Fruit fly (Drosophila melanogaster) whole organism, embryonic: ENCODE data around the gene TyrRII.

Experiments
- Atf-2 ChIP-seq: fragments of 200-800 bp; sonication (Bioruptor generic); optimal IDR thresholded peaks from 2 replicates; lab custom pipeline; 2016; ENCODE audit warnings: missing biosample characterization, missing genetic modification characterization
- CG10147 ChIP-seq: fragments of 200-800 bp; sonication (Bioruptor generic); optimal IDR thresholded peaks from 2 replicates; lab custom pipeline; 2019; ENCODE audit warnings: missing biosample characterization, mild to moderate bottlenecking, missing genetic modification characterization, moderate library complexity
- CG10366 ChIP-seq: fragments of 200-800 bp; sonication (Bioruptor generic); IDR thresholded peaks from 2 replicates; pipeline ENCODE4 v1.3.6; 2022; ENCODE audit warnings: missing biosample characterization, missing genetic modification characterization
- CG12236 ChIP-seq: fragments of 200-800 bp; sonication (Bioruptor generic); optimal IDR thresholded peaks from 2 replicates; lab custom pipeline; 2016; ENCODE audit warnings: missing biosample characterization, missing genetic modification characterization
- CG12391 ChIP-seq: fragments of 200-800 bp; sonication (Bioruptor generic); optimal IDR thresholded peaks from 3 replicates; lab custom pipeline; 2018; ENCODE audit warnings: missing biosample characterization, mild to moderate bottlenecking, missing genetic modification characterization, moderate library complexity
- CG15011 ChIP-seq: fragments of 200-800 bp; sonication (Bioruptor generic); optimal IDR thresholded peaks from 3 replicates; lab custom pipeline; 2018; ENCODE audit warnings: missing biosample characterization, mild to moderate bottlenecking, missing genetic modification characterization
- CG15479 ChIP-seq: fragments of 200-800 bp; sonication (Bioruptor generic); optimal IDR thresholded peaks from 3 replicates; lab custom pipeline; 2019; ENCODE audit warnings: missing biosample characterization, mild to moderate bottlenecking, missing genetic modification characterization, moderate library complexity
- CG2116 ChIP-seq: fragments of 200-800 bp; sonication (Bioruptor generic); optimal IDR thresholded peaks from 3 replicates; lab custom pipeline; 2018; ENCODE audit warnings: missing biosample characterization, mild to moderate bottlenecking, missing genetic modification characterization
- CG2712 ChIP-seq: fragments of 200-800 bp; optimal IDR thresholded peaks from 3 replicates; lab custom pipeline; 2019; ENCODE audit warnings: missing biosample characterization, mild to moderate bottlenecking, missing genetic modification characterization, moderate library complexity
- CG2889 ChIP-seq: fragments of 200-800 bp; sonication (Bioruptor generic); IDR thresholded peaks from 3 replicates; pipeline ENCODE4 v1.3.6; 2022; ENCODE audit warnings: missing biosample characterization, missing genetic modification characterization
- CG30403 ChIP-seq: fragments of 200-800 bp; sonication (Bioruptor generic); optimal IDR thresholded peaks from 3 replicates; lab custom pipeline; 2016; ENCODE audit warnings: missing biosample characterization, missing genetic modification characterization
- CG32532 ChIP-seq: fragments of 200-800 bp; sonication (Bioruptor generic); IDR thresholded peaks from 2 replicates; pipeline ENCODE4 v1.3.6; 2022; ENCODE audit warnings: missing biosample characterization, missing genetic modification characterization
- CG3407 ChIP-seq: fragments of 200-800 bp; sonication (Bioruptor generic); optimal IDR thresholded peaks from 2 replicates; lab custom pipeline; 2018; ENCODE audit warnings: missing biosample characterization, mild to moderate bottlenecking, missing genetic modification characterization
- CG4328 ChIP-seq: fragments of 200-800 bp; sonication (Bioruptor generic); optimal IDR thresholded peaks from 3 replicates; lab custom pipeline; 2017; ENCODE audit warnings: missing biosample characterization, missing genetic modification reagents, missing genetic modification characterization
- CG4707 ChIP-seq: fragments of 200-800 bp; sonication (Bioruptor generic); optimal IDR thresholded peaks from 2 replicates; lab custom pipeline; 2018; ENCODE audit warnings: missing biosample characterization, mild to moderate bottlenecking, missing genetic modification characterization, moderate library complexity
- CG4820 ChIP-seq: fragments of 200-800 bp; sonication (Bioruptor generic); optimal IDR thresholded peaks from 3 replicates; lab custom pipeline; 2016; ENCODE audit warnings: missing biosample characterization, missing genetic modification characterization
- CG6765 ChIP-seq: fragments of 200-800 bp; sonication (Bioruptor generic); optimal IDR thresholded peaks from 3 replicates; lab custom pipeline; 2017; ENCODE audit warnings: missing biosample characterization, mild to moderate bottlenecking, missing genetic modification characterization
- CG8089 ChIP-seq: fragments of 200-800 bp; sonication (Bioruptor generic); optimal IDR thresholded peaks from 3 replicates; lab custom pipeline; 2016; ENCODE audit warnings: missing biosample characterization, missing genetic modification characterization
- CG8281 ChIP-seq: fragments of 200-800 bp; sonication (Bioruptor generic); optimal IDR thresholded peaks from 2 replicates; lab custom pipeline; 2018; ENCODE audit warnings: missing biosample characterization, mild to moderate bottlenecking, missing genetic modification characterization, moderate library complexity
- CG9797 ChIP-seq: fragments of 200-800 bp; sonication (Bioruptor generic); optimal IDR thresholded peaks from 3 replicates; lab custom pipeline; 2018; ENCODE audit warnings: missing biosample characterization, mild to moderate bottlenecking, missing genetic modification characterization
- CG9817 ChIP-seq: fragments of 200-800 bp; sonication (Bioruptor generic); optimal IDR thresholded peaks from 2 replicates; lab custom pipeline; 2018; ENCODE audit warnings: missing biosample characterization, mild to moderate bottlenecking, missing genetic modification characterization, moderate library complexity
- CkIIα-i1 ChIP-seq: fragments of 200-800 bp; sonication (Bioruptor generic); IDR thresholded peaks from 2 replicates; pipeline ENCODE4 v1.3.6; 2022; ENCODE audit warnings: missing biosample characterization, missing genetic modification characterization
- Dad ChIP-seq: fragments of 200-800 bp; sonication (Bioruptor generic); optimal IDR thresholded peaks from 3 replicates; lab custom pipeline; 2016; ENCODE audit warnings: missing biosample characterization, missing genetic modification characterization
- Deaf1 ChIP-seq: fragments of 200-800 bp; optimal IDR thresholded peaks from 3 replicates; lab custom pipeline; 2019; ENCODE audit warnings: missing biosample characterization, mild to moderate bottlenecking, missing genetic modification characterization, moderate library complexity
- ERR ChIP-seq: fragments of 200-800 bp; sonication (Bioruptor generic); optimal IDR thresholded peaks from 2 replicates; lab custom pipeline; 2016; ENCODE audit warnings: missing biosample characterization, missing genetic modification characterization
- Gug ChIP-seq: fragments of 200-800 bp; sonication (Bioruptor generic); IDR thresholded peaks from 4 replicates; pipeline ENCODE4 v1.3.6; 2022; ENCODE audit warnings: missing biosample characterization, missing genetic modification characterization
- HLH3B ChIP-seq: fragments of 200-800 bp; sonication (Bioruptor generic); IDR thresholded peaks from 2 replicates; pipeline ENCODE4 v1.3.6; 2022; ENCODE audit warnings: missing biosample characterization, missing genetic modification characterization
- HLH54F ChIP-seq: fragments of 200-800 bp; sonication (Bioruptor generic); optimal IDR thresholded peaks from 3 replicates; lab custom pipeline; 2016; ENCODE audit warnings: missing biosample characterization, missing genetic modification characterization
- Hr39 ChIP-seq: fragments of >200 bp; optimal IDR thresholded peaks from 2 replicates; lab custom pipeline; 2017
- az2 ChIP-seq: fragments of 200-800 bp; sonication (Bioruptor generic); optimal IDR thresholded peaks from 3 replicates; lab custom pipeline; 2016; ENCODE audit warnings: missing biosample characterization, missing genetic modification characterization
- cato ChIP-seq: fragments of 200-800 bp; sonication (Bioruptor generic); optimal IDR thresholded peaks from 2 replicates; lab custom pipeline; 2016; ENCODE audit warnings: missing biosample characterization, missing genetic modification characterization, borderline replicate concordance
- cg ChIP-seq: fragments of 200-800 bp; sonication (Bioruptor generic); optimal IDR thresholded peaks from 3 replicates; lab custom pipeline; 2019; ENCODE audit warnings: missing biosample characterization, mild to moderate bottlenecking, missing genetic modification characterization, moderate library complexity
- chm ChIP-seq: fragments of 200-800 bp; sonication (Bioruptor generic); IDR thresholded peaks from 2 replicates; pipeline ENCODE4 v1.3.6; 2022; ENCODE audit warnings: missing biosample characterization, missing genetic modification characterization
- crc ChIP-seq: fragments of 200-800 bp; sonication (Bioruptor generic); optimal IDR thresholded peaks from 2 replicates; lab custom pipeline; 2016; ENCODE audit warnings: missing biosample characterization, missing genetic modification characterization
- crp ChIP-seq, 2 experiments: fragments of 200-800 bp; sonication (Bioruptor generic); optimal IDR thresholded peaks; 2 replicates in 1 of 2; 3 replicates in 1 of 2; lab custom pipeline; 2017; ENCODE audit warnings: missing biosample characterization in 2 of 2, missing genetic modification characterization in 2 of 2, mild to moderate bottlenecking in 1 of 2, moderate library complexity in 1 of 2
- dan ChIP-seq: fragments of 200-800 bp; sonication (Bioruptor generic); IDR thresholded peaks from 2 replicates; pipeline ENCODE4 v1.3.6; 2022; ENCODE audit warnings: missing biosample characterization, missing genetic modification characterization
- dpn ChIP-seq, 2 experiments: fragments of 200-800 bp; sonication (Bioruptor generic); optimal IDR thresholded peaks; 3 replicates each; lab custom pipeline; 2016; ENCODE audit warnings: missing biosample characterization in 2 of 2, missing genetic modification characterization in 2 of 2
- eyg ChIP-seq: fragments of 200-800 bp; sonication (Bioruptor generic); optimal IDR thresholded peaks from 3 replicates; lab custom pipeline; 2016; ENCODE audit warnings: missing biosample characterization, missing genetic modification characterization
- gem ChIP-seq: fragments of 200-800 bp; sonication (Bioruptor generic); optimal IDR thresholded peaks from 2 replicates; lab custom pipeline; 2019; ENCODE audit warnings: missing biosample characterization, mild to moderate bottlenecking, missing genetic modification characterization, moderate library complexity
- gsb-n ChIP-seq: fragments of 200-800 bp; sonication (Bioruptor generic); optimal IDR thresholded peaks from 3 replicates; lab custom pipeline; 2018; ENCODE audit warnings: missing biosample characterization, mild to moderate bottlenecking, missing genetic modification characterization
- kay ChIP-seq: fragments of 200-800 bp; sonication (Bioruptor generic); optimal IDR thresholded peaks from 2 replicates; lab custom pipeline; 2016; ENCODE audit warnings: missing biosample characterization, missing genetic modification characterization
- ken ChIP-seq: fragments of 200-800 bp; sonication (Bioruptor generic); IDR thresholded peaks from 3 replicates; pipeline ENCODE4 v1.3.6; 2022; ENCODE audit warnings: missing biosample characterization, missing genetic modification characterization
- luna ChIP-seq: fragments of 200-800 bp; sonication (Bioruptor generic); optimal IDR thresholded peaks from 2 replicates; lab custom pipeline; 2016; ENCODE audit warnings: missing biosample characterization, missing genetic modification characterization
- peb ChIP-seq: fragments of 200-800 bp; sonication (Bioruptor generic); IDR thresholded peaks from 2 replicates; pipeline ENCODE4 v1.3.6; 2022; ENCODE audit warnings: missing biosample characterization, missing genetic modification characterization
- prd ChIP-seq, 3 experiments: fragments of >200 bp in 2 of 3; fragments of 200-800 bp in 1 of 3; sonication (Bioruptor generic) in 1 of 3; optimal IDR thresholded peaks in 2 of 3; IDR thresholded peaks in 1 of 3; 2 replicates in 2 of 3; 3 replicates in 1 of 3; pipeline versions ENCODE4 v1.3.6 to Lab custom; 2017 to 2022; ENCODE audit warnings: missing biosample characterization in 1 of 3, missing genetic modification characterization in 1 of 3
- sens ChIP-seq: fragments of 200-800 bp; sonication (Bioruptor generic); peaks from one replicate; lab custom pipeline; 2016; ENCODE audit warnings: missing biosample characterization, missing genetic modification characterization
- sr ChIP-seq: fragments of 200-800 bp; sonication (Bioruptor generic); IDR thresholded peaks from 3 replicates; pipeline ENCODE4 v1.3.6; 2022; ENCODE audit warnings: missing biosample characterization, missing genetic modification characterization
- ssp ChIP-seq: fragments of 200-800 bp; sonication (Bioruptor generic); IDR thresholded peaks from 2 replicates; pipeline ENCODE4 v1.3.6; 2022; ENCODE audit warnings: missing biosample characterization, missing genetic modification characterization
- vfl ChIP-seq: fragments of 200-800 bp; sonication (Bioruptor generic); optimal IDR thresholded peaks from 2 replicates; lab custom pipeline; 2016; ENCODE audit warnings: missing biosample characterization, missing genetic modification characterization
- zfh1 ChIP-seq: fragments of 200-800 bp; sonication (Bioruptor generic); IDR thresholded peaks from 3 replicates; pipeline ENCODE4 v1.3.6; 2022; ENCODE audit warnings: missing biosample characterization, missing genetic modification characterization

TyrRII gene

DNA sequence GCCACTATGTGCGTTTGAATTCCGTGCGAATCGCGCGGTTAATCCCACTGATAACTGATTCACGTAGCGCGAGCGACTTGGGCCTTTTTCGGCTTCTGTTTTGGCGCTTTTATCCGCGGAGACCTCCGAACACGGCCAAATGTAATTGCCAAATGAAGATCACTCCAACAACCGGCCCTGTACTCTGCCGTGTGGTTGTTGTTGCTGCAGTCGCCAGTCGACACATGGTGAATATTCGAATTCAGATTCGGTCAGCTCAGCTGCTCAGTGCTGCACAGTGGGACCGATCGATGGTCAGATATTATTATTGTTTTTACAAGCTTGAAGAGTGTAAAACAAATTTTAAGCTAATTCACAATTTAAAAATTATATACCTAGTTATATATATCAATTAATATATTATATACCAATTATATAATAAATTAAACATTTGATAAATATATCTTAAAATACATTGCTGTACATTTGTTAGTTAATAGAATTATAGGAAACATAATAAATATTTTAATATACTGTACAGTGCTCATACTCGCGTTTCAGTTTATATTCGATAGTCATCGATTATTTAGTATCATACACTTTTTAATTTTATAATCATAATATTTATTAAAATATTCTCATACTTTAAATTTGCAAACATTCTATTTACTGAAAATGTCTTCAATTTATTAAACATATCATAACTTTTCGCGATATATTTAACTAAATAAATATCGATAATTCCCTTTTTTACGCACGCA, 58.1 kb downstream of the TyrRII start, which contains the start of gene CG43102 (continued):
- TF ChIP-seq CG4820 (GFP tag; lab: Kevin White, UChicago) (peak; percentile 33), zfh1 (GFP tag; lab: Robert Waterston, UW) (peak; percentile 69; the same call in 2 of the 3 replicates), eyg (GFP tag; lab: Kevin White, UChicago) (no peak), CG32532 (peak; percentile 82), CG9817 (tag; lab: Kevin White, UChicago) (peak; percentile 74), CG30403 (peak; percentile 61), CG4707 (GFP tag; lab: Kevin White, UChicago) (peak; percentile 91), CG12391 (tag; lab: Kevin White, UChicago) (peak; percentile 72), vfl (GFP tag; lab: Kevin White, UChicago) (peak; percentile 21), dpn (GFP tag; optimal IDR thresholded peaks at IDR 0.05; lab: Kevin White, UChicago) (peak; percentile 39 to 67), peb (GFP tag; lab: Robert Waterston, UW) (no peak), CG15479 (no peak), HLH3B (GFP tag; lab: Robert Waterston, UW) (peak; percentile 74), Gug (GFP tag; lab: Robert Waterston, UW) (peak; percentile 76), gem (peak; percentile 81), crc (GFP tag; lab: Kevin White, UChicago) (no peak), sr (GFP tag; lab: Robert Waterston, UW) (0 out of 3 replicates have a peak, but pooled peaks have one; percentile 39), gsb-n (tag; lab: Kevin White, UChicago) (peak; percentile 60), CkIIα-i1 (GFP tag; lab: Robert Waterston, UW) (no peak), HLH54F (GFP tag; lab: Kevin White, UChicago) (peak; percentile 15), CG10366 (peak; percentile 80), CG10147 (GFP tag; lab: Kevin White, UChicago) (no peak), az2 (GFP tag; lab: Kevin White, UChicago) (peak; percentile 72), kay (GFP tag; lab: Kevin White, UChicago) (peak; percentile 11), Deaf1 (tag; lab: Kevin White, UChicago) (peak; percentile 60), Atf-2 (GFP tag; lab: Kevin White, UChicago) (peak; percentile 46), dan (GFP tag; lab: Robert Waterston, UW) (no peak), CG8281 (tag; lab: Kevin White, UChicago) (peak; percentile 35), ERR (peak; percentile 59), CG2712 (tag; lab: Kevin White, UChicago) (peak; percentile 77), CG8089 (no peak), prd (optimal IDR thresholded peaks at IDR 0.05; lab: Kevin White, UChicago) (no peak), prd (GFP tag; IDR thresholded peaks at IDR 0.05; lab: Robert Waterston, UW) (peak; percentile 80), CG12236 (GFP tag; lab: Kevin White, UChicago) (no peak), Hr39 (lab: Kevin White, UChicago) (no peak), CG4328 (peak; percentile 38), chm (GFP tag; lab: Robert Waterston, UW) (peak; percentile 54; the same call in 1 of the 2 replicates), sens (GFP tag; lab: Kevin White, UChicago) (peak; percentile 88), CG2116 (GFP tag; lab: Kevin White, UChicago) (peak; percentile 55), CG3407 (peak; percentile 47), luna (GFP tag; lab: Kevin White, UChicago) (no peak), CG2889 (GFP tag; lab: Robert Waterston, UW) (peak; percentile 56; the same call in 2 of the 3 replicates), ken (peak; percentile 72), CG9797 (GFP tag; lab: Kevin White, UChicago) (no peak), cg (no peak), cato (GFP tag; lab: Kevin White, UChicago) (peak; percentile 12), CG15011 (GFP tag; lab: Kevin White, UChicago) (peak; percentile 16), crp (GFP tag; optimal IDR thresholded peaks at IDR 0.05; lab: Kevin White, UChicago) (peak in 1 of 2 experiments; percentile 77), ssp (GFP tag; lab: Robert Waterston, UW) (peak; percentile 56), CG6765 (GFP tag; lab: Kevin White, UChicago) (peak; percentile 26), Dad (GFP tag; lab: Kevin White, UChicago) (peak; percentile 32)
